Fruit fly (Drosophila melanogaster) whole organism, embryonic: ENCODE data around the gene CG7276.
A peak's percentile ranks its signal among the peaks of the same experiment; 100 is the strongest.

Source experiments
- Awh ChIP-seq: fragments of 200-800 bp; sonication (Bioruptor generic); IDR thresholded peaks from 2 replicates; pipeline ENCODE4, ENCODE4 v1.3.6; 2022; ENCODE audit warnings: missing biosample characterization, missing genetic modification characterization
- BEAF-32 ChIP-seq: fragments of 200-800 bp; sonication (Bioruptor generic); optimal IDR thresholded peaks from 3 replicates; lab custom pipeline; 2017; ENCODE audit warnings: missing biosample characterization, missing genetic modification characterization, mild to moderate bottlenecking, moderate library complexity, missing genetic modification reagents
- CG1024 ChIP-seq: fragments of 200-800 bp; sonication (Bioruptor generic); IDR thresholded peaks from 2 replicates; pipeline ENCODE4 v1.3.6; 2022; ENCODE audit warnings: missing biosample characterization, missing genetic modification characterization
- CG11247 ChIP-seq: fragments of 200-800 bp; sonication (Bioruptor generic); IDR thresholded peaks from 2 replicates; pipeline ENCODE4 v1.3.6; 2022; ENCODE audit warnings: missing biosample characterization, missing genetic modification characterization
- CG11398 ChIP-seq: fragments of 200-800 bp; sonication (Bioruptor generic); optimal IDR thresholded peaks from 2 replicates; lab custom pipeline; 2016; ENCODE audit warnings: missing biosample characterization, missing genetic modification characterization
- CG11695 ChIP-seq: fragments of 200-800 bp; sonication (Bioruptor generic); IDR thresholded peaks from 3 replicates; pipeline ENCODE4 v1.3.6; 2022; ENCODE audit warnings: missing biosample characterization, missing genetic modification characterization
- CG13894 ChIP-seq: fragments of 200-800 bp; sonication (Bioruptor generic); optimal IDR thresholded peaks from 3 replicates; lab custom pipeline; 2018; ENCODE audit warnings: missing biosample characterization, mild to moderate bottlenecking, missing genetic modification characterization, moderate library complexity
- CG14860 ChIP-seq: fragments of 200-800 bp; sonication (Bioruptor generic); IDR thresholded peaks from 3 replicates; pipeline ENCODE4 v1.3.6; 2022; ENCODE audit warnings: missing biosample characterization, missing genetic modification characterization; ENCODE audit not compliant: partially characterized antibody
- CG16813 ChIP-seq: fragments of 200-800 bp; sonication (Bioruptor generic); IDR thresholded peaks from 3 replicates; pipeline ENCODE4 v1.3.6; 2022; ENCODE audit warnings: missing biosample characterization, missing genetic modification characterization; ENCODE audit not compliant: partially characterized antibody
- CG17186 ChIP-seq: fragments of 200-800 bp; sonication (Bioruptor generic); optimal IDR thresholded peaks from 3 replicates; lab custom pipeline; 2017; ENCODE audit warnings: missing biosample characterization, missing genetic modification reagents, missing genetic modification characterization
- CG18262 ChIP-seq: fragments of 200-800 bp; optimal IDR thresholded peaks from 3 replicates; lab custom pipeline; 2019; ENCODE audit warnings: missing biosample characterization, mild to moderate bottlenecking, missing genetic modification characterization, moderate library complexity
- CG2199 ChIP-seq: fragments of 200-800 bp; sonication (Bioruptor generic); IDR thresholded peaks from 3 replicates; pipeline ENCODE4 v1.3.6; 2022; ENCODE audit warnings: missing biosample characterization, missing genetic modification characterization
- CG7556 ChIP-seq: fragments of 200-800 bp; sonication (Bioruptor generic); optimal IDR thresholded peaks from 2 replicates; lab custom pipeline; 2017; ENCODE audit warnings: missing biosample characterization, mild to moderate bottlenecking, missing genetic modification characterization
- CG7745 ChIP-seq: fragments of 200-800 bp; sonication (Bioruptor generic); optimal IDR thresholded peaks from 2 replicates; lab custom pipeline; 2018; ENCODE audit warnings: missing biosample characterization, mild to moderate bottlenecking, missing genetic modification characterization, moderate library complexity
- CG8281 ChIP-seq: fragments of 200-800 bp; sonication (Bioruptor generic); optimal IDR thresholded peaks from 2 replicates; lab custom pipeline; 2018; ENCODE audit warnings: missing biosample characterization, mild to moderate bottlenecking, missing genetic modification characterization, moderate library complexity
- CG8765 ChIP-seq: fragments of 200-800 bp; sonication (Bioruptor generic); IDR thresholded peaks from 2 replicates; pipeline ENCODE4 v1.3.6; 2022; ENCODE audit warnings: missing biosample characterization, missing genetic modification characterization
- CG9609 ChIP-seq: fragments of 200-800 bp; sonication (Bioruptor generic); optimal IDR thresholded peaks from 3 replicates; lab custom pipeline; 2016; ENCODE audit warnings: missing biosample characterization, missing genetic modification characterization
- Dad ChIP-seq: fragments of 200-800 bp; sonication (Bioruptor generic); optimal IDR thresholded peaks from 3 replicates; lab custom pipeline; 2016; ENCODE audit warnings: missing biosample characterization, missing genetic modification characterization
- Dp ChIP-seq: fragments of 200-800 bp; sonication (Bioruptor generic); optimal IDR thresholded peaks from 2 replicates; lab custom pipeline; 2018; ENCODE audit warnings: missing biosample characterization, mild to moderate bottlenecking, missing genetic modification characterization, moderate library complexity
- Fer1 ChIP-seq: fragments of 200-800 bp; sonication (Bioruptor generic); optimal IDR thresholded peaks from 2 replicates; lab custom pipeline; 2017; ENCODE audit warnings: missing biosample characterization, mild to moderate bottlenecking, missing genetic modification characterization
- GATAe ChIP-seq: fragments of 200-800 bp; sonication (Bioruptor generic); conservative IDR thresholded peaks from 2 replicates; pipeline ENCODE4 v1.3.6; 2022; ENCODE audit warnings: missing biosample characterization, missing genetic modification characterization
- Kr ChIP-seq: fragments of 200-800 bp; sonication (Bioruptor generic); optimal IDR thresholded peaks from 2 replicates; lab custom pipeline; 2017; ENCODE audit warnings: missing biosample characterization, mild to moderate bottlenecking, missing genetic modification characterization
- Lhr ChIP-seq: fragments of 200-800 bp; sonication (Bioruptor generic); optimal IDR thresholded peaks from 3 replicates; lab custom pipeline; 2017; ENCODE audit warnings: mild to moderate bottlenecking, missing biosample characterization, missing genetic modification reagents, missing genetic modification characterization
- MESR4 ChIP-seq: fragments of 200-800 bp; sonication (Bioruptor generic); optimal IDR thresholded peaks from 2 replicates; lab custom pipeline; 2018; ENCODE audit warnings: missing biosample characterization, mild to moderate bottlenecking, missing genetic modification characterization, moderate library complexity
- Med ChIP-seq: fragments of 200-800 bp; sonication (Bioruptor generic); peaks from one replicate; lab custom pipeline; 2016; ENCODE audit warnings: missing biosample characterization, missing genetic modification characterization, mild to moderate bottlenecking, inconsistent platforms, moderate library complexity
- NC2β ChIP-seq: fragments of 200-800 bp; sonication (Bioruptor generic); optimal IDR thresholded peaks from 2 replicates; lab custom pipeline; 2016; ENCODE audit warnings: missing biosample characterization, missing genetic modification characterization
- Stat92E ChIP-seq, 3 experiments: fragments of >200 bp in 2 of 3; fragments of 200-800 bp in 1 of 3; sonication (Bioruptor generic) in 1 of 3; optimal IDR thresholded peaks; 2 replicates each; lab custom pipeline; 2017 to 2019; ENCODE audit warnings: missing biosample characterization in 3 of 3, missing genetic modification characterization in 3 of 3, mild to moderate bottlenecking in 1 of 3, moderate library complexity in 1 of 3
- Xbp1 ChIP-seq: fragments of 200-800 bp; sonication (Bioruptor generic); optimal IDR thresholded peaks from 3 replicates; lab custom pipeline; 2016; ENCODE audit warnings: missing biosample characterization, mild to moderate bottlenecking, missing genetic modification characterization
- Xrp1 ChIP-seq: fragments of 200-800 bp; sonication (Bioruptor generic); IDR thresholded peaks from 2 replicates; pipeline ENCODE4 v1.3.6; 2022; ENCODE audit warnings: missing biosample characterization, missing genetic modification characterization
- ab ChIP-seq: fragments of 200-800 bp; sonication (Bioruptor generic); optimal IDR thresholded peaks from 2 replicates; lab custom pipeline; 2016; ENCODE audit warnings: missing biosample characterization, missing genetic modification characterization
- cas ChIP-seq: fragments of 200-800 bp; sonication (Bioruptor generic); IDR thresholded peaks from 2 replicates; pipeline ENCODE4 v1.3.6; 2022; ENCODE audit warnings: missing biosample characterization, missing genetic modification characterization
- crp ChIP-seq, 2 experiments: fragments of 200-800 bp; sonication (Bioruptor generic); optimal IDR thresholded peaks; 2 replicates in 1 of 2; 3 replicates in 1 of 2; lab custom pipeline; 2017; ENCODE audit warnings: missing biosample characterization in 2 of 2, missing genetic modification characterization in 2 of 2, mild to moderate bottlenecking in 1 of 2, moderate library complexity in 1 of 2
- eve ChIP-seq, 2 experiments: fragments of >200 bp; optimal IDR thresholded peaks; 2 replicates each; lab custom pipeline; 2017; ENCODE audit warnings: missing biosample characterization in 2 of 2, missing genetic modification characterization in 2 of 2
- gro ChIP-seq: fragments of 200-800 bp; sonication (Bioruptor generic); optimal IDR thresholded peaks from 2 replicates; lab custom pipeline; 2016; ENCODE audit warnings: missing biosample characterization, missing genetic modification characterization
- insv ChIP-seq, 2 experiments: fragments of 200-800 bp; sonication (Bioruptor generic); optimal IDR thresholded peaks; 3 replicates each; lab custom pipeline; 2016 to 2018; ENCODE audit warnings: missing biosample characterization in 2 of 2, missing genetic modification characterization in 2 of 2
- lola ChIP-seq, 3 experiments: fragments of >200 bp in 2 of 3; fragments of 200-800 bp in 1 of 3; sonication (Bioruptor generic) in 1 of 3; optimal IDR thresholded peaks; 2 replicates each; lab custom pipeline; 2017 to 2019; ENCODE audit warnings: missing biosample characterization in 3 of 3, missing genetic modification characterization in 3 of 3, mild to moderate bottlenecking in 1 of 3, moderate library complexity in 1 of 3
- pros ChIP-seq: fragments of 200-800 bp; sonication (Bioruptor generic); optimal IDR thresholded peaks from 3 replicates; lab custom pipeline; 2019; ENCODE audit warnings: missing biosample characterization, mild to moderate bottlenecking, missing genetic modification characterization, moderate library complexity
- sens ChIP-seq: fragments of 200-800 bp; sonication (Bioruptor generic); peaks from one replicate; lab custom pipeline; 2016; ENCODE audit warnings: missing biosample characterization, missing genetic modification characterization
- slp2 ChIP-seq: fragments of 200-800 bp; sonication (Bioruptor generic); optimal IDR thresholded peaks from 2 replicates; lab custom pipeline; 2016; ENCODE audit warnings: missing biosample characterization, missing genetic modification characterization
- sna ChIP-seq: fragments of 200-800 bp; sonication (Bioruptor generic); IDR thresholded peaks from 2 replicates; pipeline ENCODE4 v1.3.6; 2022; ENCODE audit warnings: missing biosample characterization, missing genetic modification characterization; ENCODE audit not compliant: partially characterized antibody
- sqz ChIP-seq: fragments of 200-800 bp; sonication (Bioruptor generic); optimal IDR thresholded peaks from 3 replicates; lab custom pipeline; 2018; ENCODE audit warnings: missing biosample characterization, mild to moderate bottlenecking, missing genetic modification characterization
- tll ChIP-seq, 2 experiments: fragments of 200-800 bp in 1 of 2; fragments of >200 bp in 1 of 2; sonication (Bioruptor generic) in 1 of 2; optimal IDR thresholded peaks; 2 replicates each; lab custom pipeline; 2017 to 2019; ENCODE audit warnings: missing biosample characterization in 2 of 2, missing genetic modification characterization in 2 of 2, mild to moderate bottlenecking in 1 of 2, moderate library complexity in 1 of 2
- toy ChIP-seq: fragments of 200-800 bp; sonication (Bioruptor generic); IDR thresholded peaks from 2 replicates; pipeline ENCODE4 v1.3.6; 2022; ENCODE audit warnings: missing biosample characterization, missing genetic modification characterization
- trem ChIP-seq: fragments of 200-800 bp; optimal IDR thresholded peaks from 3 replicates; lab custom pipeline; 2019; ENCODE audit warnings: missing biosample characterization, mild to moderate bottlenecking, missing genetic modification characterization, moderate library complexity
- twi ChIP-seq: fragments of 200-800 bp; optimal IDR thresholded peaks from 2 replicates; lab custom pipeline; 2019; ENCODE audit warnings: missing biosample characterization, mild to moderate bottlenecking, missing genetic modification characterization, moderate library complexity
- usp ChIP-seq: fragments of >200 bp; optimal IDR thresholded peaks from 2 replicates; lab custom pipeline; 2017; ENCODE audit warnings: missing biosample characterization, missing genetic modification characterization
- zen ChIP-seq: fragments of 200-800 bp; sonication (Bioruptor generic); optimal IDR thresholded peaks from 3 replicates; lab custom pipeline; 2018; ENCODE audit warnings: missing biosample characterization, mild to moderate bottlenecking, missing genetic modification characterization, moderate library complexity
- zfh1 ChIP-seq: fragments of 200-800 bp; sonication (Bioruptor generic); IDR thresholded peaks from 3 replicates; pipeline ENCODE4 v1.3.6; 2022; ENCODE audit warnings: missing biosample characterization, missing genetic modification characterization

CG7276 gene

dm6 chr3L:15516440-15516839 is 18.4 kb downstream of the CG7276 start (continued):
- TF ChIP-seq Lhr (GFP tag; lab: Kevin White, UChicago) (no peak), NC2β (GFP tag; lab: Kevin White, UChicago) (no peak), sqz (GFP tag; lab: Kevin White, UChicago) (no peak), Dp (peak; percentile 12), Med (GFP tag; lab: Kevin White, UChicago) (peak; percentile 54), ab (no peak), toy (GFP tag; lab: Robert Waterston, UW) (no peak), Dad (GFP tag; lab: Kevin White, UChicago) (no peak), gro (GFP tag; lab: Kevin White, UChicago) (no peak), CG2199 (peak; percentile 14; the same call in 1 of the 3 replicates), CG7556 (GFP tag; lab: Kevin White, UChicago) (no peak), CG13894 (tag; lab: Kevin White, UChicago) (no peak), CG7745 (tag; lab: Kevin White, UChicago) (no peak), CG11398 (GFP tag; lab: Kevin White, UChicago) (no peak), MESR4 (no peak), Xbp1 (GFP tag; lab: Kevin White, UChicago) (no peak), CG16813 (no peak), insv (GFP tag; optimal IDR thresholded peaks at IDR 0.05; lab: Kevin White, UChicago) (no peak), sna (GFP tag; lab: Robert Waterston, UW) (no peak), CG11695 (GFP tag; lab: Robert Waterston, UW) (no peak), BEAF-32 (GFP tag; lab: Kevin White, UChicago) (peak; percentile 66)

dm6 chr3L:15516956-15517355 is 19.0 kb downstream of the CG7276 start, which contains the start of gene CG13454:
Gene CG13454, minus strand, starts transcription at chr3L:15517056.
- TF ChIP-seq zen (tag; lab: Kevin White, UChicago) (peak; percentile 69), Xrp1 (GFP tag; lab: Robert Waterston, UW) (0 out of 2 replicates have a peak, but pooled peaks have one; percentile 8), Stat92E (GFP tag; optimal IDR thresholded peaks at IDR 0.05; lab: Kevin White, UChicago) (no peak), Kr (peak; percentile 8), crp (GFP tag; optimal IDR thresholded peaks at IDR 0.05; lab: Kevin White, UChicago) (peak in 1 of 2 experiments; percentile 1), twi (tag; lab: Kevin White, UChicago) (peak; percentile 36), pros (GFP tag; lab: Kevin White, UChicago) (peak; percentile 44), zfh1 (GFP tag; lab: Robert Waterston, UW) (no peak), sens (GFP tag; lab: Kevin White, UChicago) (peak; percentile 60), tll (GFP tag; optimal IDR thresholded peaks at IDR 0.05; lab: Kevin White, UChicago) (peak in 1 of 2 experiments; percentile 32), CG2199 (0 out of 3 replicates have a peak, but pooled peaks have one; percentile 21), trem (tag; lab: Kevin White, UChicago) (no peak), Awh (GFP tag; lab: Robert Waterston, UW) (0 out of 2 replicates have a peak, but pooled peaks have one; percentile 10)

dm6 chr3L:15517508-15517907 is 19.5 kb downstream of the CG7276 start:
- TF ChIP-seq lola (GFP tag; optimal IDR thresholded peaks at IDR 0.05; lab: Kevin White, UChicago) (no peak), eve (GFP tag; optimal IDR thresholded peaks at IDR 0.05; lab: Kevin White, UChicago) (peak in 1 of 2 experiments; percentile 33), Med (GFP tag; lab: Kevin White, UChicago) (peak; percentile 18), CG17186 (GFP tag; lab: Kevin White, UChicago) (no peak), CG14860 (GFP tag; lab: Robert Waterston, UW) (no peak), cas (no peak), CG1024 (GFP tag; lab: Robert Waterston, UW) (no peak), Fer1 (GFP tag; lab: Kevin White, UChicago) (no peak), GATAe (GFP tag; lab: Robert Waterston, UW) (peak; percentile 72), slp2 (GFP tag; lab: Kevin White, UChicago) (no peak), CG9609 (GFP tag; lab: Kevin White, UChicago) (no peak), CG18262 (tag; lab: Kevin White, UChicago) (no peak), CG8765 (no peak), CG8281 (tag; lab: Kevin White, UChicago) (no peak), CG11247 (GFP tag; lab: Robert Waterston, UW) (no peak), insv (GFP tag; optimal IDR thresholded peaks at IDR 0.05; lab: Kevin White, UChicago) (no peak), usp (GFP tag; lab: Kevin White, UChicago) (no peak)
